Fruit fly (Drosophila melanogaster): ENCODE results near the gene Elo68beta.

The Elo68beta gene

DNA sequence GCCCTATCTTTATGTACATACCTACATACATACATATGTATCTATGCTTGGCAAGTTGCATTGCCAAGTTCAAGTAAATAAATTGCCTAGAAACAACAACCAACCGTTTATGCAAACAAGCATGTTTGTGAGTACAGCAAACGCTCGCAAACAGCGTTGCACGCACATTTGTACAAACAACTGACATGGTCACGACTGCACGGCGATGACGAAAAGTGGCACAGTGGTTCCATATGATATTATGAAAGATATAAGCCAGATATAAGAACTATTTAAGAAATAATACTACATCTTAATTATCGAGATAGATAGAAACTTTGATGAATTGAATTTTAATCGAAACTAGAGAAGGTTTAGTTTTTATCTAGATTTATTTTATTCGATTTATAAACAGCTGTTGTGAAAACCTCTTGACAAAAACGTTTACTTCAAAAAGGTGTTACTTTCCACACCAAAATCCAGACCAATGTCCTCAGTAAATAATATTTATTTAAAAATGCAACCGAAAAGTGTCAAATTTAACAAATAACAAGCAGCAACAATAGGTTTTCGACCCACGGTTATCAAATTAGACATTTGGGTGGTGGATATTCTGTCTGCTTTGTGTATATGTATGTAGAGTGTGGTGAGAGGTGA is 11.6 kb downstream of the Elo68beta start (continued):
- TF ChIP-seq kah (GFP tag; optimal IDR thresholded peaks at IDR 0.05) (peak; percentile 82), CG11398 (GFP tag; optimal IDR thresholded peaks at IDR 0.05) (peak; percentile 83), h (optimal IDR thresholded peaks at IDR 0.05) (no peak), CG10321 (GFP tag; IDR thresholded peaks at IDR 0.05) (peak; percentile 54; the same call in 1 of the 2 replicates), Asciz (GFP tag; optimal IDR thresholded peaks at IDR 0.05) (peak; percentile 91), Ets65A (GFP tag) (peak; percentile 96), CG12155 (GFP tag; optimal IDR thresholded peaks at IDR 0.05) (peak; percentile 84), Bdp1 (GFP tag; optimal IDR thresholded peaks at IDR 0.05) (peak; percentile 79), CG3838 (GFP tag; optimal IDR thresholded peaks at IDR 0.05) (peak; percentile 79), wek (GFP tag; optimal IDR thresholded peaks at IDR 0.05) (peak; percentile 78), CG11695 (GFP tag; IDR thresholded peaks at IDR 0.05) (peak; percentile 86), crp (GFP tag; optimal IDR thresholded peaks at IDR 0.05) (peak; percentile 27 to 62), sr (GFP tag; IDR thresholded peaks at IDR 0.05) (peak; percentile 74; the same call in 2 of the 3 replicates), kni (GFP tag; optimal IDR thresholded peaks at IDR 0.05) (peak; percentile 93), CG17328 (GFP tag; IDR thresholded peaks at IDR 0.05) (peak; percentile 70), CG17385 (GFP tag; optimal IDR thresholded peaks at IDR 0.05) (peak; percentile 91), lmd (GFP tag; IDR thresholded peaks at IDR 0.05) (peak; percentile 84; the same call in 1 of the 2 replicates), Dp (GFP tag; optimal IDR thresholded peaks at IDR 0.05) (no peak), CG17186 (GFP tag; optimal IDR thresholded peaks at IDR 0.05) (peak; percentile 52), CG12391 (tag; optimal IDR thresholded peaks at IDR 0.05) (peak; percentile 96), klu (GFP tag; IDR thresholded peaks at IDR 0.05) (peak; percentile 73; the same call in 1 of the 2 replicates), Ada2b (GFP tag; IDR thresholded peaks at IDR 0.05) (peak; percentile 82), gem (tag; optimal IDR thresholded peaks at IDR 0.05) (peak; percentile 96), CG16815 (GFP tag; optimal IDR thresholded peaks at IDR 0.05) (peak; percentile 86), Hand (GFP tag; optimal IDR thresholded peaks at IDR 0.05) (peak; percentile 82), knrl (GFP tag; IDR thresholded peaks at IDR 0.05; ENCODE audit: partially characterized antibody) (peak; percentile 44; the same call in 1 of the 3 replicates), emc (GFP tag; optimal IDR thresholded peaks at IDR 0.05) (peak; percentile 46), aop (GFP tag; IDR thresholded peaks at IDR 0.05) (peak; percentile 22; the same call in 1 of the 2 replicates), jing (GFP tag; optimal IDR thresholded peaks at IDR 0.05) (peak; percentile 79), grn (GFP tag; optimal IDR thresholded peaks at IDR 0.05) (peak; percentile 74), CG4707 (GFP tag; optimal IDR thresholded peaks at IDR 0.05) (peak; percentile 57), nom (GFP tag; optimal IDR thresholded peaks at IDR 0.05) (no peak), gsb (GFP tag; IDR thresholded peaks at IDR 0.05) (peak; percentile 62), Oaz (GFP tag; IDR thresholded peaks at IDR 0.05) (peak; percentile 43; the same call in 1 of the 2 replicates), CG6791 (GFP tag; IDR thresholded peaks at IDR 0.05; ENCODE audit: partially characterized antibody) (no peak), CG2199 (GFP tag; IDR thresholded peaks at IDR 0.05) (peak; percentile 61; the same call in 2 of the 3 replicates), NC2α (GFP tag; optimal IDR thresholded peaks at IDR 0.05) (peak; percentile 87), p53 (GFP tag; optimal IDR thresholded peaks at IDR 0.05) (peak; percentile 39), C15 (GFP tag; IDR thresholded peaks at IDR 0.05) (0 out of 3 replicates have a peak, but pooled peaks have one; percentile 39), D19B (GFP tag; optimal IDR thresholded peaks at IDR 0.05) (peak; percentile 62), bbx (GFP tag; IDR thresholded peaks at IDR 0.05; ENCODE audit: partially characterized antibody) (no peak), Atf-2 (GFP tag; optimal IDR thresholded peaks at IDR 0.05) (peak; percentile 88), hb (GFP tag; IDR thresholded peaks at IDR 0.05; ENCODE audit: partially characterized antibody) (no peak), pnt (GFP tag; optimal IDR thresholded peaks at IDR 0.05) (peak; percentile 69), E2f2 (GFP tag; IDR thresholded peaks at IDR 0.05) (peak; percentile 72), Bgb (GFP tag; IDR thresholded peaks at IDR 0.05; ENCODE audit: partially characterized antibody) (no peak), CG11456 (GFP tag; IDR thresholded peaks at IDR 0.05) (no peak), CG15514 (GFP tag; optimal IDR thresholded peaks at IDR 0.05) (peak; percentile 68), zfh1 (GFP tag; IDR thresholded peaks at IDR 0.05) (peak; percentile 88)
